Worm (Caenorhabditis elegans) whole organism, L3 larva: Measurements from ENCODE around the gene srz-64.
A peak's percentile ranks its signal among the peaks of the same experiment; 100 is the strongest.

Experiments
- R02D3.7 ChIP-seq: fragments of 150-350 bp; optimal IDR thresholded peaks from 2 replicates; lab custom pipeline; 2014; ENCODE audit warnings: missing biosample characterization, missing genetic modification characterization
- ZK546.5 ChIP-seq: sonication (generic microtip); optimal IDR thresholded peaks from 2 replicates; lab custom pipeline; 2017; ENCODE audit warnings: missing biosample characterization, missing genetic modification characterization
- aly-2 ChIP-seq: fragments of 150-350 bp; optimal IDR thresholded peaks from 2 replicates; lab custom pipeline; 2014; ENCODE audit warnings: missing biosample characterization, missing genetic modification characterization
- ama-1 ChIP-seq: fragments of 150-350 bp; optimal IDR thresholded peaks from 2 replicates; lab custom pipeline; 2018
- ceh-16 ChIP-seq: sonication (generic microtip); optimal IDR thresholded peaks from 2 replicates; lab custom pipeline; 2017; ENCODE audit warnings: missing biosample characterization, missing genetic modification characterization
- ceh-28 ChIP-seq: fragments of 150-350 bp; optimal IDR thresholded peaks from 2 replicates; lab custom pipeline; 2014; ENCODE audit warnings: missing biosample characterization, missing genetic modification reagents, missing genetic modification characterization
- ceh-82 ChIP-seq: fragments of 150-350 bp; optimal IDR thresholded peaks from 2 replicates; lab custom pipeline; 2014; ENCODE audit warnings: missing biosample characterization, missing genetic modification characterization
- ceh-9 ChIP-seq: sonication (generic microtip); optimal IDR thresholded peaks from 2 replicates; lab custom pipeline; 2018; ENCODE audit warnings: missing biosample characterization, missing genetic modification characterization
- daf-12 ChIP-seq: fragments of 150-350 bp; optimal IDR thresholded peaks from 2 replicates; lab custom pipeline; 2014; ENCODE audit warnings: missing biosample characterization, missing genetic modification reagents, missing genetic modification characterization
- egl-27 ChIP-seq: sonication (generic microtip); optimal IDR thresholded peaks from 4 replicates; lab custom pipeline; 2017; ENCODE audit warnings: missing biosample characterization, missing genetic modification reagents, missing genetic modification characterization
- egl-5 ChIP-seq: fragments of 150-350 bp; optimal IDR thresholded peaks from 2 replicates; lab custom pipeline; 2017; ENCODE audit warnings: missing biosample characterization, missing genetic modification reagents, missing genetic modification characterization, inconsistent platforms
- elt-1 ChIP-seq: fragments of 150-350 bp; optimal IDR thresholded peaks from 2 replicates; lab custom pipeline; 2014; ENCODE audit warnings: missing biosample characterization, missing genetic modification characterization
- elt-2 ChIP-seq: sonication (generic microtip); optimal IDR thresholded peaks from 2 replicates; lab custom pipeline; 2016; ENCODE audit warnings: missing genetic modification reagents, mild to moderate bottlenecking, missing genetic modification characterization, missing compliant biosample characterization
- elt-3 ChIP-seq, 3 experiments: fragments of 150-350 bp in 1 of 3; sonication (generic microtip) in 2 of 3; optimal IDR thresholded peaks; 2 replicates in 2 of 3; 4 replicates in 1 of 3; lab custom pipeline; 2014 to 2017; ENCODE audit warnings: missing biosample characterization in 3 of 3, missing genetic modification characterization in 3 of 3
- eor-1 ChIP-seq, 2 experiments: fragments of 150-350 bp; optimal IDR thresholded peaks; 2 replicates each; lab custom pipeline; 2014 to 2018; ENCODE audit warnings: missing biosample characterization in 2 of 2, missing genetic modification characterization in 2 of 2
- fkh-10 ChIP-seq: sonication (generic microtip); optimal IDR thresholded peaks from 2 replicates; lab custom pipeline; 2017; ENCODE audit warnings: missing biosample characterization, missing genetic modification reagents, missing genetic modification characterization
- fos-1 ChIP-seq: fragments of 150-350 bp; optimal IDR thresholded peaks from 2 replicates; lab custom pipeline; 2014; ENCODE audit warnings: missing biosample characterization, missing genetic modification characterization
- hmg-11 ChIP-seq: sonication (generic microtip); optimal IDR thresholded peaks from 2 replicates; lab custom pipeline; 2016; ENCODE audit warnings: missing genetic modification characterization, missing compliant biosample characterization
- jun-1 ChIP-seq: fragments of 150-350 bp; optimal IDR thresholded peaks from 2 replicates; lab custom pipeline; 2014; ENCODE audit warnings: missing biosample characterization, missing genetic modification reagents, missing genetic modification characterization
- lin-15B ChIP-seq: fragments of 150-350 bp; optimal IDR thresholded peaks from 2 replicates; lab custom pipeline; 2014; ENCODE audit warnings: missing biosample characterization, missing genetic modification characterization
- lin-39 ChIP-seq: fragments of 150-350 bp; optimal IDR thresholded peaks from 2 replicates; lab custom pipeline; 2018; ENCODE audit warnings: missing biosample characterization, missing genetic modification reagents, missing genetic modification characterization
- lsy-12 ChIP-seq: sonication (generic microtip); optimal IDR thresholded peaks from 2 replicates; lab custom pipeline; 2016; ENCODE audit warnings: mild to moderate bottlenecking, missing genetic modification characterization, missing compliant biosample characterization
- mdl-1 ChIP-seq: fragments of 150-350 bp; optimal IDR thresholded peaks from 2 replicates; lab custom pipeline; 2014; ENCODE audit warnings: missing biosample characterization, missing genetic modification characterization
- mml-1 ChIP-seq: fragments of 150-350 bp; sonication (generic microtip); optimal IDR thresholded peaks from 3 replicates; lab custom pipeline; 2014; ENCODE audit warnings: missing biosample characterization, missing genetic modification characterization
- nfya-1 ChIP-seq: sonication (generic microtip); optimal IDR thresholded peaks from 2 replicates; lab custom pipeline; 2017; ENCODE audit warnings: missing genetic modification characterization, mild to moderate bottlenecking, missing compliant biosample characterization, antibody characterized with exemption, moderate library complexity; ENCODE audit not compliant: insufficient read depth
- nhr-11 ChIP-seq: fragments of 150-350 bp; optimal IDR thresholded peaks from 2 replicates; lab custom pipeline; 2014; ENCODE audit warnings: missing biosample characterization, missing genetic modification characterization
- nhr-12 ChIP-seq: fragments of 150-350 bp; optimal IDR thresholded peaks from 2 replicates; lab custom pipeline; 2014; ENCODE audit warnings: missing biosample characterization, missing genetic modification characterization
- nhr-23 ChIP-seq: fragments of 150-350 bp; optimal IDR thresholded peaks from 2 replicates; lab custom pipeline; 2014; ENCODE audit warnings: missing biosample characterization, missing genetic modification reagents, missing genetic modification characterization
- nhr-237 ChIP-seq: fragments of 150-350 bp; optimal IDR thresholded peaks from 2 replicates; lab custom pipeline; 2014; ENCODE audit warnings: missing biosample characterization, missing genetic modification characterization
- nhr-25 ChIP-seq: sonication (generic microtip); optimal IDR thresholded peaks from 2 replicates; lab custom pipeline; 2017; ENCODE audit warnings: missing biosample characterization, missing genetic modification characterization
- nhr-43 ChIP-seq: sonication (generic microtip); optimal IDR thresholded peaks from 2 replicates; lab custom pipeline; 2016; ENCODE audit warnings: mild to moderate bottlenecking, missing genetic modification characterization, missing compliant biosample characterization; ENCODE audit not compliant: poor library complexity, severe bottlenecking
- nhr-67 ChIP-seq: fragments of 150-350 bp; optimal IDR thresholded peaks from 2 replicates; lab custom pipeline; 2014; ENCODE audit warnings: missing biosample characterization, missing genetic modification characterization
- nhr-76 ChIP-seq: fragments of 150-350 bp; sonication (generic microtip); optimal IDR thresholded peaks from 5 replicates; lab custom pipeline; 2014; ENCODE audit warnings: missing biosample characterization, missing genetic modification characterization
- nhr-77 ChIP-seq: fragments of 150-350 bp; optimal IDR thresholded peaks from 2 replicates; lab custom pipeline; 2014; ENCODE audit warnings: missing biosample characterization, missing genetic modification characterization
- pha-4 ChIP-seq: fragments of 150-350 bp; optimal IDR thresholded peaks from 2 replicates; lab custom pipeline; 2014; ENCODE audit warnings: missing biosample characterization, missing genetic modification reagents, missing genetic modification characterization
- pqm-1 ChIP-seq: fragments of 150-350 bp; optimal IDR thresholded peaks from 2 replicates; lab custom pipeline; 2017; ENCODE audit warnings: missing biosample characterization, missing genetic modification characterization, inconsistent platforms
- sea-2 ChIP-seq: fragments of 150-350 bp; sonication (generic microtip); optimal IDR thresholded peaks from 4 replicates; lab custom pipeline; 2014; ENCODE audit warnings: missing biosample characterization, missing genetic modification reagents, missing genetic modification characterization
- skn-1 ChIP-seq: fragments of 150-350 bp; optimal IDR thresholded peaks from 2 replicates; lab custom pipeline; 2014; ENCODE audit warnings: missing biosample characterization, missing genetic modification characterization
- tbx-2 ChIP-seq: sonication (generic microtip); optimal IDR thresholded peaks from 2 replicates; lab custom pipeline; 2016; ENCODE audit warnings: mild to moderate bottlenecking, missing genetic modification characterization, missing compliant biosample characterization
- unc-39 ChIP-seq: sonication (generic microtip); optimal IDR thresholded peaks from 4 replicates; lab custom pipeline; 2017; ENCODE audit warnings: missing biosample characterization, missing genetic modification characterization
- unc-62 ChIP-seq: fragments of 150-350 bp; sonication (generic microtip); optimal IDR thresholded peaks from 4 replicates; lab custom pipeline; 2014; ENCODE audit warnings: missing biosample characterization, missing genetic modification reagents, missing genetic modification characterization
- zag-1 ChIP-seq: fragments of 150-350 bp; optimal IDR thresholded peaks from 2 replicates; lab custom pipeline; 2014; ENCODE audit warnings: missing biosample characterization, missing genetic modification characterization
- ztf-11 ChIP-seq: fragments of 150-350 bp; optimal IDR thresholded peaks from 2 replicates; lab custom pipeline; 2014; ENCODE audit warnings: missing biosample characterization, missing genetic modification characterization

srz-64 gene

DNA sequence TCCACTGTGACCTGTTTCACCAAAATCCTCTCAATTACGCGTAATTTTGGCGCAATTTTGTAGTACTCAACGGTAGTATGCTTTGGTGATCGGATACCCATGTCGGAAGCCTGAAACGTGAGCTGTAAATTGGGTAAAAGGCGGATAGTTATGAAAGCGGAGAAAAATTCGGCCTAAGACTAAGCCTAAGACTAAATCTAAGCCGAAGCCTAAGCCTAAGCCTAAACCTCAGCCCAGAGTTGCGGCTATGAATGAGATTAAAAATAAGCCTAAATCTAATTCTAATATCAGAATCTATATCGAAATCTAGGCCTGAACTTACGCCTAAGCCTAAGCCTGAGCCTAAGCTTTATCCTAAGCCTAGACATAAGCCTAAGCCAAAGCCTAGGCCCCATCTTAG is 40.8 kb downstream of the srz-64 start, which contains the start of gene lin-42:
lin-42 (minus strand) TSS at position 101 of the 400 bp plus-strand sequence.
- TF ChIP-seq zag-1 = no peak
- no peak for TF ChIP-seq ceh-82
- TF ChIP-seq jun-1 = no peak
- TF ChIP-seq pha-4 (tag; lab: Kevin White, UChicago) = no peak
- no peak for TF ChIP-seq nhr-76
- no peak for TF ChIP-seq ZK546.5
- TF ChIP-seq egl-27 (tag; lab: Kevin White, UChicago) = no peak
- TF ChIP-seq tbx-2 (tag; lab: Kevin White, UChicago) = no peak
- no peak for TF ChIP-seq lin-15B
- no peak for TF ChIP-seq unc-62
- no peak for TF ChIP-seq daf-12 (tag; lab: Kevin White, UChicago)
- TF ChIP-seq egl-5 (tag; lab: Kevin White, UChicago) = no peak
- no peak for TF ChIP-seq unc-39 (tag; lab: Kevin White, UChicago)
- TF ChIP-seq nhr-43 = no peak
- no peak for TF ChIP-seq ceh-16 (tag; lab: Kevin White, UChicago)
- no peak for TF ChIP-seq nhr-11 (tag; lab: Kevin White, UChicago)
- no peak for TF ChIP-seq ztf-11 (tag; lab: Kevin White, UChicago)
- no peak for TF ChIP-seq ama-1 (lab: Kevin White, UChicago)
- TF ChIP-seq mdl-1 (tag; lab: Kevin White, UChicago) = no peak

DNA sequence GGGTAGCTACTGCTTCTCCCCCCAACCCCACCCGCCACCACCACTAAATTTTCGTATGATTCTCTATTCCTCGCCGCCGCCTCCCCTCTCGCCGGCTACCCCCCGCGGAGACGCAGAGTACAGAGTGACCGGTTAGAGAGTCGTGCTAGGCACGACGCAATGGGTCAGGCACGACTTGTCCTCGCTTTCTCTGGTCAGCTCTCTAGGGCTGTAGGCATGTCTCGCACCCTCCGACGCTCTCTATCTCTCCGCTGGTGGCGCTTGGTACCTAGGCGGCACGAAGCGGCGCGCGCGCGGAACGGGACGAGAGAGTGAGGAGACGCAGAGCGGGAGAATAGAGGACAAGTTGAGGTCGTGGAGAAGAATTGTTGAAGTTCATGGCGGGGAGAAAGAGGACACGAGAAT is 46.2 kb downstream of the srz-64 start:
- peak; percentile 19 for TF ChIP-seq pqm-1 (tag; lab: Kevin White, UChicago)
- peak; percentile 60 for TF ChIP-seq lin-15B
- TF ChIP-seq mml-1 (tag; lab: Kevin White, UChicago) = no peak
- TF ChIP-seq nhr-237 (tag; lab: Kevin White, UChicago) = no peak
- peak; percentile 83 for TF ChIP-seq mdl-1 (tag; lab: Kevin White, UChicago)
- TF ChIP-seq elt-1 (tag; lab: Kevin White, UChicago) = peak; percentile 78
- TF ChIP-seq sea-2 (GFP tag; lab: Kevin White, UChicago) = peak; percentile 97
- no peak for TF ChIP-seq fkh-10 (GFP tag; lab: Kevin White, UChicago)
- TF ChIP-seq ZK546.5 = peak; percentile 2
- TF ChIP-seq pha-4 (tag; lab: Kevin White, UChicago) = peak; percentile 82
- peak; percentile 44 for TF ChIP-seq nhr-77 (tag; lab: Kevin White, UChicago)
- no peak for TF ChIP-seq nhr-67 (tag; lab: Kevin White, UChicago)
- TF ChIP-seq nhr-76 = no peak
- TF ChIP-seq unc-62 = peak; percentile 76
- TF ChIP-seq eor-1 (tag; optimal IDR thresholded peaks at IDR 0.05; lab: Kevin White, UChicago) = no peak
- TF ChIP-seq lin-39 (tag; lab: Kevin White, UChicago) = peak; percentile 89
- TF ChIP-seq skn-1 (tag; lab: Kevin White, UChicago) = peak; percentile 64
- TF ChIP-seq hmg-11 (tag; lab: Kevin White, UChicago) = peak; percentile 96
- peak; percentile 97 for TF ChIP-seq lsy-12
- TF ChIP-seq fos-1 (tag; lab: Kevin White, UChicago) = peak; percentile 5
- peak; percentile 74 for TF ChIP-seq elt-2 (tag; lab: Kevin White, UChicago)
- TF ChIP-seq aly-2 = no peak
- peak in 1 of 3 experiments; percentile 54 for TF ChIP-seq elt-3 (tag; optimal IDR thresholded peaks at IDR 0.05; lab: Kevin White, UChicago)
- TF ChIP-seq jun-1 = peak; percentile 88
- no peak for TF ChIP-seq ztf-11 (tag; lab: Kevin White, UChicago)
- peak; percentile 94 for TF ChIP-seq nhr-43
- no peak for TF ChIP-seq ama-1 (lab: Kevin White, UChicago)
- peak; percentile 69 for TF ChIP-seq ceh-82
- TF ChIP-seq nhr-23 (tag; lab: Kevin White, UChicago) = peak; percentile 96
- peak; percentile 77 for TF ChIP-seq R02D3.7
- TF ChIP-seq ceh-16 (tag; lab: Kevin White, UChicago) = no peak
- TF ChIP-seq tbx-2 (tag; lab: Kevin White, UChicago) = peak; percentile 85
- no peak for TF ChIP-seq nhr-12
- TF ChIP-seq zag-1 = peak; percentile 2
- TF ChIP-seq egl-27 (tag; lab: Kevin White, UChicago) = no peak
- TF ChIP-seq nfya-1 (tag; lab: Kevin White, UChicago) = peak; percentile 91
- TF ChIP-seq ceh-9 (tag; lab: Kevin White, UChicago) = no peak
- peak; percentile 96 for TF ChIP-seq nhr-25
- no peak for TF ChIP-seq unc-39 (tag; lab: Kevin White, UChicago)
- no peak for TF ChIP-seq nhr-11 (tag; lab: Kevin White, UChicago)
- TF ChIP-seq ceh-28 (tag; lab: Kevin White, UChicago) = peak; percentile 87
